Worm (Caenorhabditis elegans): ENCODE data around the gene wdr-5.2.

wdr-5.2 gene

DNA sequence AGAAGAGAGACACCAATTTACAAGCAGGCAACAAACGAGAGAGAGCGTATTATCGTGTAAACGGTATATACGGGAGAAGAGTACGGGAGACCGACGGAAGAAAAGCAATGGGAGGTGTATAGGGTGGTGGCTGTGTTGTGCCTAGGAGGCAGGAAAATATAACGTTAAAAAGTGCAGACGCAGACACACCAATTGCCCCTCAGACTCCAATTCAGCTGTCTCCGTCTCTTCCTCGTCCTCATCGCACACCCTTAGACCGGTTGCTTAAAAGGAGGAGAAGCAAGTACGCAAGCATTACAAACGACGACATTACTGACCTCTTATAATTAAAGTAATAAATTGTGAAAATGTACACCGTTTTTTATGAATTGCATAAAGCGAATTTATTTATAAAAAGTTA, 37.5 kb upstream of the wdr-5.2 start:
- TF ChIP-seq nhr-90 (tag; optimal IDR thresholded peaks at IDR 0.05; ENCODE audit: poor library complexity) = peak; percentile 77
- peak in 1 of 2 experiments; percentile 13 for TF ChIP-seq ztf-11 (tag; optimal IDR thresholded peaks at IDR 0.05)
- TF ChIP-seq dsc-1 (tag; optimal IDR thresholded peaks at IDR 0.05) = peak; percentile 50
- TF ChIP-seq ceh-90 (tag; optimal IDR thresholded peaks at IDR 0.05) = no peak
- peak in 3 of 6 experiments; percentile 16 to 44 (median 22) for TF ChIP-seq elt-3 (tag; optimal IDR thresholded peaks at IDR 0.05)
- no peak for TF ChIP-seq ama-1 (optimal IDR thresholded peaks at IDR 0.05)
- TF ChIP-seq elt-2 (tag; optimal IDR thresholded peaks at IDR 0.05) = peak; percentile 45
- no peak for TF ChIP-seq hlh-4 (tag; optimal IDR thresholded peaks at IDR 0.05)
- TF ChIP-seq nhr-85 (tag) = peak; percentile 92
- no peak for TF ChIP-seq sptf-1 (tag; optimal IDR thresholded peaks at IDR 0.05)
- TF ChIP-seq isw-1 (GFP tag; IDR thresholded peaks at IDR 0.05) = peak; percentile 43
- no peak for TF ChIP-seq unc-98 (GFP tag; IDR thresholded peaks at IDR 0.05)
- TF ChIP-seq nhr-77 (tag; optimal IDR thresholded peaks at IDR 0.05) = peak; percentile 54
- TF ChIP-seq F16B12.6 (tag; optimal IDR thresholded peaks at IDR 0.05) = peak; percentile 85
- TF ChIP-seq zag-1 (tag; optimal IDR thresholded peaks at IDR 0.05) = no peak
- TF ChIP-seq nhr-84 (tag; optimal IDR thresholded peaks at IDR 0.05) = no peak
- TF ChIP-seq mab-9 (GFP tag; IDR thresholded peaks at IDR 0.05) = peak; percentile 61
- peak; percentile 96 for TF ChIP-seq lin-13 (GFP tag; optimal IDR thresholded peaks at IDR 0.05)
- TF ChIP-seq ceh-8 (GFP tag; optimal IDR thresholded peaks at IDR 0.05) = peak; percentile 44
- no peak for TF ChIP-seq pax-3 (tag; optimal IDR thresholded peaks at IDR 0.05)
- no peak for TF ChIP-seq ceh-88 (GFP tag; IDR thresholded peaks at IDR 0.05)
- TF ChIP-seq egl-13 (tag; optimal IDR thresholded peaks at IDR 0.05) = peak; percentile 48
- TF ChIP-seq nhr-76 (tag; optimal IDR thresholded peaks at IDR 0.05) = no peak
- TF ChIP-seq jun-1 (tag; optimal IDR thresholded peaks at IDR 0.05) = peak; percentile 72
- peak; percentile 8 for TF ChIP-seq nhr-237 (tag; optimal IDR thresholded peaks at IDR 0.05)
- peak; percentile 81 for TF ChIP-seq mep-1 (tag; optimal IDR thresholded peaks at IDR 0.05)
- TF ChIP-seq mef-2 (tag; optimal IDR thresholded peaks at IDR 0.05) = peak; percentile 4
- no peak for TF ChIP-seq nhr-12 (tag; optimal IDR thresholded peaks at IDR 0.05)
- TF ChIP-seq tbx-2 (tag; optimal IDR thresholded peaks at IDR 0.05) = peak; percentile 80
- TF ChIP-seq nhr-47 (tag; optimal IDR thresholded peaks at IDR 0.05) = peak; percentile 79
- no peak for TF ChIP-seq ets-5 (GFP tag; IDR thresholded peaks at IDR 0.05)
- TF ChIP-seq pqm-1 (tag; optimal IDR thresholded peaks at IDR 0.05) = no peak
- TF ChIP-seq sup-37 (GFP tag; optimal IDR thresholded peaks at IDR 0.05) = no peak
- no peak for TF ChIP-seq C04F5.9 (tag; optimal IDR thresholded peaks at IDR 0.05)
- TF ChIP-seq ceh-63 (GFP tag; optimal IDR thresholded peaks at IDR 0.05) = no peak
- TF ChIP-seq fkh-10 (GFP tag; optimal IDR thresholded peaks at IDR 0.05) = peak; percentile 70
- TF ChIP-seq swsn-7 (tag; optimal IDR thresholded peaks at IDR 0.05) = peak; percentile 75
- TF ChIP-seq egl-27 (tag; optimal IDR thresholded peaks at IDR 0.05) = no peak
- TF ChIP-seq snpc-4 (tag; optimal IDR thresholded peaks at IDR 0.05) = peak; percentile 11
- TF ChIP-seq nhr-11 (tag; optimal IDR thresholded peaks at IDR 0.05) = no peak
- TF ChIP-seq skn-1 (tag; optimal IDR thresholded peaks at IDR 0.05) = peak; percentile 23
- no peak for TF ChIP-seq tlp-1 (tag; optimal IDR thresholded peaks at IDR 0.05)
- no peak for TF ChIP-seq C34B4.2 (tag; optimal IDR thresholded peaks at IDR 0.05)
- TF ChIP-seq fos-1 (tag; optimal IDR thresholded peaks at IDR 0.05) = peak; percentile 30
- peak; percentile 89 for TF ChIP-seq snu-23 (GFP tag; optimal IDR thresholded peaks at IDR 0.05)
- TF ChIP-seq efl-3 (GFP tag; optimal IDR thresholded peaks at IDR 0.05) = no peak
- TF ChIP-seq efl-1 (optimal IDR thresholded peaks at IDR 0.05) = peak; percentile 53 to 68
- TF ChIP-seq efl-1 (GFP tag; optimal IDR thresholded peaks at IDR 0.05 in 1 of 2) = peak; percentile 26 to 89
- TF ChIP-seq lin-35 (GFP tag; optimal IDR thresholded peaks at IDR 0.05) = peak; percentile 64 to 69
- peak; percentile 85 to 95 for TF ChIP-seq lsy-2 (tag; optimal IDR thresholded peaks at IDR 0.05)
- TF ChIP-seq xbp-1 (tag; optimal IDR thresholded peaks at IDR 0.05) = peak; percentile 56
- TF ChIP-seq lin-39 (tag; optimal IDR thresholded peaks at IDR 0.05) = no peak
- TF ChIP-seq unc-86 (tag; optimal IDR thresholded peaks at IDR 0.05) = peak; percentile 57
- TF ChIP-seq sox-4 (tag; optimal IDR thresholded peaks at IDR 0.05) = no peak
- no peak for TF ChIP-seq pag-3 (tag; optimal IDR thresholded peaks at IDR 0.05; ENCODE audit: borderline replicate concordance, insufficient read depth)

Data from whole organism, L1 larva.